Worm (Caenorhabditis elegans) whole organism, L1 larva: ENCODE data around the gene T28F3.9.

Source experiments
- C16A3.4 ChIP-seq: fragments of 150-350 bp; optimal IDR thresholded peaks from 2 replicates; lab custom pipeline; 2014; ENCODE audit warnings: missing biosample characterization, missing genetic modification characterization
- Y116A8C.19 ChIP-seq: sonication (generic microtip); optimal IDR thresholded peaks from 2 replicates; lab custom pipeline; 2016; ENCODE audit warnings: missing compliant biosample characterization, missing genetic modification characterization, borderline replicate concordance
- aha-1 ChIP-seq: fragments of 150-350 bp; optimal IDR thresholded peaks from 2 replicates; lab custom pipeline; 2014; ENCODE audit warnings: missing biosample characterization, missing genetic modification characterization
- alr-1 ChIP-seq: fragments of 200-800 bp; sonication (Bioruptor generic); optimal IDR thresholded peaks from 2 replicates; lab custom pipeline; 2018; ENCODE audit warnings: borderline replicate concordance, mild to moderate bottlenecking, missing genetic modification characterization, missing compliant biosample characterization
- aly-2 ChIP-seq: fragments of 150-350 bp; optimal IDR thresholded peaks from 2 replicates; lab custom pipeline; 2014; ENCODE audit warnings: missing biosample characterization, missing genetic modification characterization
- blmp-1 ChIP-seq: fragments of 150-350 bp; optimal IDR thresholded peaks from 2 replicates; lab custom pipeline; 2014; ENCODE audit warnings: missing biosample characterization, missing genetic modification characterization
- ceh-63 ChIP-seq: fragments of 200-800 bp; sonication (Bioruptor generic); optimal IDR thresholded peaks from 2 replicates; lab custom pipeline; 2018; ENCODE audit warnings: mild to moderate bottlenecking, missing genetic modification characterization, missing compliant biosample characterization
- ceh-82 ChIP-seq, 3 experiments: fragments of 150-350 bp in 1 of 3; sonication (generic microtip) in 2 of 3; optimal IDR thresholded peaks; 2 replicates each; lab custom pipeline; 2014 to 2017; ENCODE audit warnings: missing biosample characterization in 3 of 3, missing genetic modification characterization in 3 of 3
- dpl-1 ChIP-seq, 3 experiments: fragments of 150-350 bp in 2 of 3; sonication (generic microtip) in 1 of 3; optimal IDR thresholded peaks; 2 replicates each; lab custom pipeline; 2014 to 2017; ENCODE audit warnings: missing biosample characterization in 3 of 3, missing genetic modification characterization in 3 of 3, missing genetic modification reagents in 3 of 3
- efl-1 ChIP-seq, 4 experiments: fragments of 150-350 bp; optimal IDR thresholded peaks in 3 of 4; peaks in 1 of 4; 1 replicate in 1 of 4; 2 replicates in 3 of 4; lab custom pipeline; 2014; ENCODE audit warnings: missing biosample characterization in 2 of 4, missing genetic modification characterization in 2 of 4, missing genetic modification reagents in 2 of 4
- efl-3 ChIP-seq: fragments of 200-800 bp; sonication (Bioruptor generic); optimal IDR thresholded peaks from 2 replicates; lab custom pipeline; 2018; ENCODE audit warnings: mild to moderate bottlenecking, missing genetic modification characterization, missing compliant biosample characterization
- elt-2 ChIP-seq: sonication (generic microtip); optimal IDR thresholded peaks from 2 replicates; lab custom pipeline; 2016; ENCODE audit warnings: missing genetic modification characterization, mild to moderate bottlenecking, inconsistent platforms, missing compliant biosample characterization, missing genetic modification reagents
- fkh-10 ChIP-seq: sonication (generic microtip); optimal IDR thresholded peaks from 2 replicates; lab custom pipeline; 2017; ENCODE audit warnings: missing biosample characterization, missing genetic modification reagents, missing genetic modification characterization
- fkh-4 ChIP-seq: sonication (generic microtip); optimal IDR thresholded peaks from 2 replicates; lab custom pipeline; 2016; ENCODE audit warnings: missing compliant biosample characterization, missing genetic modification characterization, borderline replicate concordance
- grh-1 ChIP-seq: fragments of 200-800 bp; sonication (Bioruptor generic); IDR thresholded peaks from 2 replicates; pipeline ENCODE4 v1.3.6; 2022; ENCODE audit warnings: missing genetic modification reagents, missing genetic modification characterization, missing compliant biosample characterization
- hlh-4 ChIP-seq: sonication (generic microtip); optimal IDR thresholded peaks from 2 replicates; lab custom pipeline; 2016; ENCODE audit warnings: mild to moderate bottlenecking, missing genetic modification characterization, missing compliant biosample characterization
- jun-1 ChIP-seq: fragments of 150-350 bp; optimal IDR thresholded peaks from 2 replicates; lab custom pipeline; 2014; ENCODE audit warnings: missing biosample characterization, missing genetic modification reagents, missing genetic modification characterization
- lin-14 ChIP-seq: fragments of 200-800 bp; sonication (Bioruptor generic); optimal IDR thresholded peaks from 2 replicates; lab custom pipeline; 2018; ENCODE audit warnings: mild to moderate bottlenecking, missing genetic modification characterization, moderate library complexity, missing compliant biosample characterization
- lin-35 ChIP-seq, 2 experiments: fragments of 150-350 bp; optimal IDR thresholded peaks; 2 replicates each; lab custom pipeline; 2014; ENCODE audit warnings: missing biosample characterization in 2 of 2, missing genetic modification characterization in 2 of 2, missing genetic modification reagents in 2 of 2
- lir-3 ChIP-seq: sonication (generic microtip); optimal IDR thresholded peaks from 2 replicates; lab custom pipeline; 2016; ENCODE audit warnings: mild to moderate bottlenecking, missing genetic modification characterization, moderate library complexity, missing compliant biosample characterization; ENCODE audit not compliant: poor library complexity
- lsy-2 ChIP-seq, 2 experiments: fragments of 150-350 bp; optimal IDR thresholded peaks; 2 replicates each; lab custom pipeline; 2014; ENCODE audit warnings: missing biosample characterization in 2 of 2, missing genetic modification characterization in 2 of 2
- mef-2 ChIP-seq: fragments of 150-350 bp; optimal IDR thresholded peaks from 2 replicates; lab custom pipeline; 2014; ENCODE audit warnings: missing biosample characterization, missing genetic modification characterization
- mep-1 ChIP-seq: fragments of 150-350 bp; optimal IDR thresholded peaks from 2 replicates; lab custom pipeline; 2014; ENCODE audit warnings: missing biosample characterization, missing genetic modification characterization
- nhr-20 ChIP-seq: sonication (generic microtip); optimal IDR thresholded peaks from 2 replicates; lab custom pipeline; 2016; ENCODE audit warnings: mild to moderate bottlenecking, missing genetic modification characterization, missing compliant biosample characterization
- nhr-47 ChIP-seq: sonication (generic microtip); optimal IDR thresholded peaks from 2 replicates; lab custom pipeline; 2016; ENCODE audit warnings: mild to moderate bottlenecking, missing genetic modification characterization, moderate library complexity, missing compliant biosample characterization
- nhr-77 ChIP-seq: fragments of 150-350 bp; optimal IDR thresholded peaks from 2 replicates; lab custom pipeline; 2014; ENCODE audit warnings: missing biosample characterization, missing genetic modification characterization
- nhr-84 ChIP-seq: sonication (generic microtip); optimal IDR thresholded peaks from 2 replicates; lab custom pipeline; 2017; ENCODE audit warnings: missing biosample characterization, missing genetic modification characterization
- nhr-85 ChIP-seq: sonication (generic microtip); peaks from one replicate; lab custom pipeline; 2016; ENCODE audit warnings: missing genetic modification characterization, inconsistent platforms, missing compliant biosample characterization
- pax-3 ChIP-seq: fragments of 200-800 bp; sonication (Bioruptor generic); optimal IDR thresholded peaks from 2 replicates; lab custom pipeline; 2018; ENCODE audit warnings: mild to moderate bottlenecking, missing genetic modification characterization, moderate library complexity, missing compliant biosample characterization
- pqm-1 ChIP-seq: sonication (generic microtip); optimal IDR thresholded peaks from 3 replicates; lab custom pipeline; 2017; ENCODE audit warnings: missing biosample characterization, missing genetic modification characterization
- skn-1 ChIP-seq: fragments of 150-350 bp; optimal IDR thresholded peaks from 2 replicates; lab custom pipeline; 2014; ENCODE audit warnings: missing biosample characterization, missing genetic modification characterization
- sox-4 ChIP-seq: sonication (generic microtip); optimal IDR thresholded peaks from 2 replicates; lab custom pipeline; 2016; ENCODE audit warnings: missing genetic modification characterization, missing compliant biosample characterization
- tlp-1 ChIP-seq: fragments of 150-350 bp; optimal IDR thresholded peaks from 2 replicates; lab custom pipeline; 2014; ENCODE audit warnings: missing biosample characterization, missing genetic modification characterization
- unc-62 ChIP-seq: fragments of 150-350 bp; optimal IDR thresholded peaks from 2 replicates; lab custom pipeline; 2014; ENCODE audit warnings: missing biosample characterization, missing genetic modification reagents, missing genetic modification characterization
- unc-86 ChIP-seq: sonication (generic microtip); optimal IDR thresholded peaks from 2 replicates; lab custom pipeline; 2016; ENCODE audit warnings: missing genetic modification characterization, missing compliant biosample characterization
- unc-98 ChIP-seq: fragments of 200-800 bp; sonication (Bioruptor generic); IDR thresholded peaks from 2 replicates; pipeline ENCODE4 v1.3.6; 2022; ENCODE audit warnings: missing genetic modification characterization, missing compliant biosample characterization
- zip-4 ChIP-seq: fragments of 200-800 bp; sonication (Bioruptor generic); optimal IDR thresholded peaks from 2 replicates; lab custom pipeline; 2018; ENCODE audit warnings: mild to moderate bottlenecking, missing genetic modification characterization, moderate library complexity, missing compliant biosample characterization

Gene T28F3.9

ce11 chrIV:17335031-17335430, 26.7 kb downstream of the T28F3.9 start, which contains the start of gene C49C3.8:
Gene C49C3.8, plus strand, starts transcription at chrIV:17335203.
- TF ChIP-seq lsy-2 (tag; optimal IDR thresholded peaks at IDR 0.05; lab: Kevin White, UChicago) = peak in 1 of 2 experiments; percentile 26
- TF ChIP-seq nhr-77 = no peak
- TF ChIP-seq mep-1 (tag; lab: Kevin White, UChicago) = peak; percentile 29
- peak; percentile 38 for TF ChIP-seq blmp-1
- TF ChIP-seq efl-1 (optimal IDR thresholded peaks at IDR 0.05; lab: Kevin White, UChicago) = no peak
- TF ChIP-seq efl-1 (GFP tag; optimal IDR thresholded peaks at IDR 0.05 in 1 of 2; lab: Kevin White, UChicago) = peak in 1 of 2 experiments; percentile 12
- no peak for TF ChIP-seq fkh-4
- TF ChIP-seq lin-14 (GFP tag; lab: Kevin White, UChicago) = peak; percentile 60
- no peak for TF ChIP-seq ceh-63
- TF ChIP-seq zip-4 = no peak
- no peak for TF ChIP-seq hlh-4 (tag; lab: Kevin White, UChicago)
- no peak for TF ChIP-seq ceh-82 (tag; optimal IDR thresholded peaks at IDR 0.05; lab: Kevin White, UChicago)
- TF ChIP-seq unc-62 = no peak
- TF ChIP-seq C16A3.4 (tag; lab: Kevin White, UChicago) = no peak
- TF ChIP-seq nhr-85 = no peak
- TF ChIP-seq dpl-1 (GFP tag; optimal IDR thresholded peaks at IDR 0.05; lab: Kevin White, UChicago) = peak in 1 of 3 experiments; percentile 19

- peak; percentile 23 for TF ChIP-seq pqm-1
- peak; percentile 87 for TF ChIP-seq elt-2 (tag; lab: Kevin White, UChicago)
- TF ChIP-seq nhr-47 (tag; lab: Kevin White, UChicago) = no peak
- TF ChIP-seq tlp-1 (tag; lab: Kevin White, UChicago) = peak; percentile 14
- TF ChIP-seq lir-3 = no peak
- peak; percentile 76 for TF ChIP-seq jun-1
Measured at ce11 chrIV:17338920-17339510, 30.7 kb downstream of the T28F3.9 start, which contains the start of gene C49C3.10. Gene C49C3.10, minus strand, starts transcription at chrIV:17338970.

ce11 chrIV:17341033-17341432, 32.7 kb downstream of the T28F3.9 start:
- TF ChIP-seq aly-2 (tag; lab: Kevin White, UChicago) (no peak), mef-2 (no peak), alr-1 (tag; lab: Kevin White, UChicago) (no peak), unc-86 (tag; lab: Kevin White, UChicago) (no peak), pax-3 (tag; lab: Kevin White, UChicago) (no peak), mep-1 (tag; lab: Kevin White, UChicago) (no peak), skn-1 (tag; lab: Kevin White, UChicago) (no peak), lin-35 (GFP tag; optimal IDR thresholded peaks at IDR 0.05; lab: Kevin White, UChicago) (no peak), unc-98 (GFP tag; lab: Robert Waterston, UW) (no peak), efl-3 (GFP tag; lab: Kevin White, UChicago) (no peak), Y116A8C.19 (tag; lab: Kevin White, UChicago) (no peak), nhr-20 (tag; lab: Kevin White, UChicago) (no peak), nhr-84 (tag; lab: Kevin White, UChicago) (no peak), grh-1 (GFP tag; lab: Robert Waterston, UW) (no peak), lin-14 (GFP tag; lab: Kevin White, UChicago) (no peak), lsy-2 (tag; optimal IDR thresholded peaks at IDR 0.05; lab: Kevin White, UChicago) (no peak), aha-1 (tag; lab: Kevin White, UChicago) (no peak), fkh-10 (no peak), sox-4 (tag; lab: Kevin White, UChicago) (no peak), jun-1 (no peak)
